Fruit fly (Drosophila melanogaster) whole organism, embryonic: ENCODE measurements around the gene rush.

ENCODE experiments used
- Antp ChIP-seq: fragments of 200-800 bp; sonication (Bioruptor generic); optimal IDR thresholded peaks from 3 replicates; lab custom pipeline; 2016; ENCODE audit warnings: missing biosample characterization, missing genetic modification characterization
- BtbVII ChIP-seq: fragments of 200-800 bp; sonication (Bioruptor generic); optimal IDR thresholded peaks from 3 replicates; lab custom pipeline; 2017; ENCODE audit warnings: missing biosample characterization, mild to moderate bottlenecking, missing genetic modification characterization
- CG10267 ChIP-seq: fragments of 200-800 bp; sonication (Bioruptor generic); optimal IDR thresholded peaks from 2 replicates; lab custom pipeline; 2018; ENCODE audit warnings: missing biosample characterization, mild to moderate bottlenecking, missing genetic modification characterization, moderate library complexity
- CG10543 ChIP-seq: fragments of 200-800 bp; sonication (Bioruptor generic); optimal IDR thresholded peaks from 3 replicates; lab custom pipeline; 2017; ENCODE audit warnings: missing biosample characterization, mild to moderate bottlenecking, missing genetic modification characterization, moderate library complexity
- CG11456 ChIP-seq: fragments of 200-800 bp; sonication (Bioruptor generic); IDR thresholded peaks from 3 replicates; pipeline ENCODE4 v1.3.6; 2022; ENCODE audit warnings: missing biosample characterization, missing genetic modification characterization
- CG11696 ChIP-seq: fragments of 200-800 bp; sonication (Bioruptor generic); IDR thresholded peaks from 2 replicates; pipeline ENCODE4 v1.3.6; 2022; ENCODE audit warnings: missing biosample characterization, missing genetic modification characterization
- CG12769 ChIP-seq: fragments of 200-800 bp; sonication (Bioruptor generic); optimal IDR thresholded peaks from 2 replicates; lab custom pipeline; 2019; ENCODE audit warnings: missing biosample characterization, mild to moderate bottlenecking, missing genetic modification characterization, moderate library complexity
- CG13624 ChIP-seq: fragments of 200-800 bp; sonication (Bioruptor generic); optimal IDR thresholded peaks from 2 replicates; lab custom pipeline; 2016; ENCODE audit warnings: missing biosample characterization, missing genetic modification characterization
- CG14441 ChIP-seq: fragments of 200-800 bp; sonication (Bioruptor generic); IDR thresholded peaks from 2 replicates; pipeline ENCODE4 v1.3.6; 2022; ENCODE audit warnings: missing biosample characterization, missing genetic modification characterization
- CG14710 ChIP-seq: fragments of 200-800 bp; sonication (Bioruptor generic); optimal IDR thresholded peaks from 3 replicates; lab custom pipeline; 2019; ENCODE audit warnings: missing biosample characterization, mild to moderate bottlenecking, missing genetic modification characterization, moderate library complexity
- CG17186 ChIP-seq: fragments of 200-800 bp; sonication (Bioruptor generic); optimal IDR thresholded peaks from 3 replicates; lab custom pipeline; 2017; ENCODE audit warnings: missing biosample characterization, missing genetic modification reagents, missing genetic modification characterization
- CG2116 ChIP-seq: fragments of 200-800 bp; sonication (Bioruptor generic); optimal IDR thresholded peaks from 3 replicates; lab custom pipeline; 2018; ENCODE audit warnings: missing biosample characterization, mild to moderate bottlenecking, missing genetic modification characterization
- CG3163 ChIP-seq: fragments of 200-800 bp; sonication (Bioruptor generic); optimal IDR thresholded peaks from 3 replicates; lab custom pipeline; 2016; ENCODE audit warnings: missing biosample characterization, missing genetic modification characterization
- CG32767 ChIP-seq: fragments of 200-800 bp; sonication (Bioruptor generic); IDR thresholded peaks from 2 replicates; pipeline ENCODE4 v1.3.6; 2022; ENCODE audit warnings: missing biosample characterization, missing genetic modification characterization
- CG3407 ChIP-seq: fragments of 200-800 bp; sonication (Bioruptor generic); optimal IDR thresholded peaks from 2 replicates; lab custom pipeline; 2018; ENCODE audit warnings: missing biosample characterization, mild to moderate bottlenecking, missing genetic modification characterization
- CG3847 ChIP-seq: fragments of 200-800 bp; sonication (Bioruptor generic); IDR thresholded peaks from 2 replicates; pipeline ENCODE4 v1.3.6; 2022; ENCODE audit warnings: missing biosample characterization, missing genetic modification characterization
- CG6765 ChIP-seq: fragments of 200-800 bp; sonication (Bioruptor generic); optimal IDR thresholded peaks from 3 replicates; lab custom pipeline; 2017; ENCODE audit warnings: missing biosample characterization, mild to moderate bottlenecking, missing genetic modification characterization
- CG9932 ChIP-seq: fragments of 200-800 bp; sonication (Bioruptor generic); IDR thresholded peaks from 2 replicates; pipeline ENCODE4 v1.3.6; 2022; ENCODE audit warnings: missing biosample characterization, missing genetic modification characterization
- CHES-1-like ChIP-seq: fragments of 200-800 bp; sonication (Bioruptor generic); optimal IDR thresholded peaks from 2 replicates; lab custom pipeline; 2016; ENCODE audit warnings: missing biosample characterization, missing genetic modification characterization
- CkIIα-i1 ChIP-seq: fragments of 200-800 bp; sonication (Bioruptor generic); IDR thresholded peaks from 2 replicates; pipeline ENCODE4 v1.3.6; 2022; ENCODE audit warnings: missing biosample characterization, missing genetic modification characterization
- Dll ChIP-seq: fragments of 200-800 bp; sonication (Bioruptor generic); IDR thresholded peaks from 4 replicates; pipeline ENCODE4 v1.3.6; 2022; ENCODE audit warnings: missing biosample characterization, missing genetic modification characterization; ENCODE audit not compliant: partially characterized antibody
- Dp ChIP-seq: fragments of 200-800 bp; sonication (Bioruptor generic); optimal IDR thresholded peaks from 2 replicates; lab custom pipeline; 2018; ENCODE audit warnings: missing biosample characterization, mild to moderate bottlenecking, missing genetic modification characterization, moderate library complexity
- Ets65A ChIP-seq: fragments of 200-800 bp; sonication (Bioruptor generic); peaks from one replicate; lab custom pipeline; 2016; ENCODE audit warnings: missing biosample characterization, missing genetic modification characterization
- Lim3 ChIP-seq: fragments of 200-800 bp; sonication (Bioruptor generic); IDR thresholded peaks from 2 replicates; pipeline ENCODE4 v1.3.6; 2022; ENCODE audit warnings: missing biosample characterization, missing genetic modification characterization
- Pdp1 ChIP-seq, 2 experiments: fragments of 200-800 bp; sonication (Bioruptor generic); optimal IDR thresholded peaks; 3 replicates each; lab custom pipeline; 2016; ENCODE audit warnings: missing biosample characterization in 2 of 2, missing genetic modification characterization in 2 of 2, mild to moderate bottlenecking in 1 of 2, moderate library complexity in 1 of 2
- Ssrp ChIP-seq: fragments of 200-800 bp; sonication (Bioruptor generic); optimal IDR thresholded peaks from 2 replicates; lab custom pipeline; 2018; ENCODE audit warnings: missing biosample characterization, mild to moderate bottlenecking, missing genetic modification characterization, moderate library complexity
- Xbp1 ChIP-seq: fragments of 200-800 bp; sonication (Bioruptor generic); optimal IDR thresholded peaks from 3 replicates; lab custom pipeline; 2016; ENCODE audit warnings: missing biosample characterization, mild to moderate bottlenecking, missing genetic modification characterization
- ato ChIP-seq: fragments of 200-800 bp; sonication (Bioruptor generic); IDR thresholded peaks from 2 replicates; pipeline ENCODE4 v1.3.6; 2022; ENCODE audit warnings: missing biosample characterization, missing genetic modification characterization; ENCODE audit not compliant: partially characterized antibody
- chinmo ChIP-seq: fragments of 200-800 bp; sonication (Bioruptor generic); IDR thresholded peaks from 4 replicates; pipeline ENCODE4 v1.3.6; 2022; ENCODE audit warnings: missing biosample characterization, missing genetic modification characterization; ENCODE audit not compliant: partially characterized antibody
- chn ChIP-seq: fragments of 200-800 bp; sonication (Bioruptor generic); optimal IDR thresholded peaks from 2 replicates; lab custom pipeline; 2016; ENCODE audit warnings: missing biosample characterization, missing genetic modification characterization
- ci ChIP-seq: fragments of 200-800 bp; sonication (Bioruptor generic); IDR thresholded peaks from 3 replicates; pipeline ENCODE4 v1.3.6; 2022; ENCODE audit warnings: missing biosample characterization, missing genetic modification characterization
- disco-r ChIP-seq: fragments of 200-800 bp; sonication (Bioruptor generic); optimal IDR thresholded peaks from 2 replicates; lab custom pipeline; 2016; ENCODE audit warnings: missing biosample characterization, missing genetic modification characterization
- en ChIP-seq: fragments of 200-800 bp; sonication (Bioruptor generic); optimal IDR thresholded peaks from 2 replicates; lab custom pipeline; 2016; ENCODE audit warnings: missing biosample characterization, missing genetic modification characterization
- eve ChIP-seq, 2 experiments: fragments of >200 bp; optimal IDR thresholded peaks; 2 replicates each; lab custom pipeline; 2017; ENCODE audit warnings: missing biosample characterization in 2 of 2, missing genetic modification characterization in 2 of 2
- fd96Cb ChIP-seq: fragments of 200-800 bp; sonication (Bioruptor generic); optimal IDR thresholded peaks from 2 replicates; lab custom pipeline; 2018; ENCODE audit warnings: missing biosample characterization, mild to moderate bottlenecking, missing genetic modification characterization, moderate library complexity
- gce ChIP-seq: fragments of 200-800 bp; sonication (Bioruptor generic); IDR thresholded peaks from 3 replicates; pipeline ENCODE4 v1.3.6; 2022; ENCODE audit warnings: missing biosample characterization, missing genetic modification characterization
- gfzf ChIP-seq: fragments of 200-800 bp; sonication (Bioruptor generic); optimal IDR thresholded peaks from 2 replicates; lab custom pipeline; 2016; ENCODE audit warnings: missing biosample characterization, mild to moderate bottlenecking, missing genetic modification characterization, moderate library complexity
- gro ChIP-seq: fragments of 200-800 bp; sonication (Bioruptor generic); optimal IDR thresholded peaks from 2 replicates; lab custom pipeline; 2016; ENCODE audit warnings: missing biosample characterization, missing genetic modification characterization
- hkb ChIP-seq, 2 experiments: fragments of 200-800 bp in 1 of 2; fragments of >200 bp in 1 of 2; sonication (Bioruptor generic) in 1 of 2; IDR thresholded peaks in 1 of 2; optimal IDR thresholded peaks in 1 of 2; 2 replicates each; pipeline versions ENCODE4 v1.3.6 to Lab custom; 2017 to 2022; ENCODE audit warnings: missing biosample characterization in 1 of 2, missing genetic modification characterization in 1 of 2
- inv ChIP-seq: fragments of 200-800 bp; sonication (Bioruptor generic); IDR thresholded peaks from 2 replicates; pipeline ENCODE4 v1.3.6; 2022; ENCODE audit warnings: missing biosample characterization, missing genetic modification characterization; ENCODE audit not compliant: partially characterized antibody
- jumu ChIP-seq: fragments of 200-800 bp; sonication (Bioruptor generic); optimal IDR thresholded peaks from 3 replicates; lab custom pipeline; 2016; ENCODE audit warnings: missing biosample characterization, missing genetic modification characterization
- klu ChIP-seq: fragments of 200-800 bp; sonication (Bioruptor generic); IDR thresholded peaks from 2 replicates; pipeline ENCODE4 v1.3.6; 2022; ENCODE audit warnings: missing biosample characterization, missing genetic modification characterization
- knrl ChIP-seq: fragments of 200-800 bp; sonication (Bioruptor generic); IDR thresholded peaks from 3 replicates; pipeline ENCODE4 v1.3.6; 2022; ENCODE audit warnings: missing biosample characterization, missing genetic modification characterization; ENCODE audit not compliant: partially characterized antibody
- nom ChIP-seq: fragments of 200-800 bp; sonication (Bioruptor generic); optimal IDR thresholded peaks from 2 replicates; lab custom pipeline; 2017; ENCODE audit warnings: missing biosample characterization, missing genetic modification characterization, mild to moderate bottlenecking, moderate library complexity, missing genetic modification reagents
- onecut ChIP-seq: fragments of 200-800 bp; sonication (Bioruptor generic); IDR thresholded peaks from 2 replicates; pipeline ENCODE4 v1.3.6; 2022; ENCODE audit warnings: missing biosample characterization, missing genetic modification characterization
- p53 ChIP-seq: fragments of 200-800 bp; sonication (Bioruptor generic); optimal IDR thresholded peaks from 2 replicates; lab custom pipeline; 2016; ENCODE audit warnings: missing biosample characterization, missing genetic modification characterization
- prd ChIP-seq, 3 experiments: fragments of >200 bp in 2 of 3; fragments of 200-800 bp in 1 of 3; sonication (Bioruptor generic) in 1 of 3; optimal IDR thresholded peaks in 2 of 3; IDR thresholded peaks in 1 of 3; 2 replicates in 2 of 3; 3 replicates in 1 of 3; pipeline versions ENCODE4 v1.3.6 to Lab custom; 2017 to 2022; ENCODE audit warnings: missing biosample characterization in 1 of 3, missing genetic modification characterization in 1 of 3
- ranshi ChIP-seq: fragments of 200-800 bp; sonication (Bioruptor generic); IDR thresholded peaks from 2 replicates; pipeline ENCODE4 v1.3.6; 2022; ENCODE audit warnings: missing biosample characterization, missing genetic modification characterization
- sens ChIP-seq: fragments of 200-800 bp; sonication (Bioruptor generic); peaks from one replicate; lab custom pipeline; 2016; ENCODE audit warnings: missing biosample characterization, missing genetic modification characterization
- toy ChIP-seq: fragments of 200-800 bp; sonication (Bioruptor generic); IDR thresholded peaks from 2 replicates; pipeline ENCODE4 v1.3.6; 2022; ENCODE audit warnings: missing biosample characterization, missing genetic modification characterization

The rush gene

DNA sequence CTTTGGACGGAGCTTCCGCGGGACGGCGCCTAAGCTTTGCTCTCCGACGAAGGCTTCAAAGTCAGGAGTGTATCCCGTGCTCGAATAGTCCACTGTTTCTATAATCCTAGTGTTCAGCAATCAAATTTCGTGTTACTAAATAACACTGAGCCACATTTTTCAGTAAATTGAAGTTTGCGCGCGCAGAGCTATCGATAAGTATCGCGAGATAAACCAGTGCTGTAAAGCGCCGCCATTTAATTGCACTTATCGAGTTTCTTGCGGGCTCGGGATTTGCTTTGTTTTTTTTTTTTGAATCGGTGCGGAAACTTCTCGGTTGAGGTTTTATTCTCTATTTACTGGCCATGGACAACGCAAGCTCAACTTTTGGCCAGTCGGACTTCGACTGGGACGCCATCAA is 1.5 kb upstream of the rush start, which contains the start of the genes Rab27 and mei-38 (continued):
- TF ChIP-seq gce (GFP tag; lab: Robert Waterston, UW) (no peak), disco-r (GFP tag; lab: Kevin White, UChicago) (no peak), CG13624 (GFP tag; lab: Kevin White, UChicago) (peak; percentile 39), prd (optimal IDR thresholded peaks at IDR 0.05; lab: Kevin White, UChicago) (no peak), prd (GFP tag; IDR thresholded peaks at IDR 0.05; lab: Robert Waterston, UW) (0 out of 3 replicates have a peak, but pooled peaks have one; percentile 16), hkb (optimal IDR thresholded peaks at IDR 0.05; lab: Kevin White, UChicago) (no peak), hkb (GFP tag; IDR thresholded peaks at IDR 0.05; lab: Robert Waterston, UW) (no peak), Pdp1 (GFP tag; optimal IDR thresholded peaks at IDR 0.05; lab: Kevin White, UChicago) (peak in 1 of 2 experiments; percentile 28), Lim3 (GFP tag; lab: Robert Waterston, UW) (no peak), ato (peak; percentile 33; the same call in 1 of the 2 replicates), CG2116 (GFP tag; lab: Kevin White, UChicago) (peak; percentile 69), Ssrp (no peak), CG14441 (GFP tag; lab: Robert Waterston, UW) (no peak), CHES-1-like (GFP tag; lab: Kevin White, UChicago) (peak; percentile 32), en (GFP tag; lab: Kevin White, UChicago) (no peak), ranshi (no peak), Xbp1 (peak; percentile 20), CG10267 (peak; percentile 97), toy (no peak), CG3407 (no peak), CG11696 (no peak), nom (GFP tag; lab: Kevin White, UChicago) (no peak), CG17186 (GFP tag; lab: Kevin White, UChicago) (peak; percentile 75), CG10543 (GFP tag; lab: Kevin White, UChicago) (no peak), CG11456 (GFP tag; lab: Robert Waterston, UW) (peak; percentile 36; the same call in 1 of the 3 replicates), CG3163 (GFP tag; lab: Kevin White, UChicago) (peak; percentile 13), klu (GFP tag; lab: Robert Waterston, UW) (no peak), eve (GFP tag; optimal IDR thresholded peaks at IDR 0.05; lab: Kevin White, UChicago) (no peak), sens (GFP tag; lab: Kevin White, UChicago) (peak; percentile 65), Dll (GFP tag; lab: Robert Waterston, UW) (peak; percentile 71; the same call in 3 of the 4 replicates), CG3847 (GFP tag; lab: Robert Waterston, UW) (peak; percentile 52), Ets65A (GFP tag; lab: Kevin White, UChicago) (peak; percentile 70), CkIIα-i1 (GFP tag; lab: Robert Waterston, UW) (no peak), fd96Cb (tag; lab: Kevin White, UChicago) (no peak), ci (GFP tag; lab: Robert Waterston, UW) (no peak), gfzf (GFP tag; lab: Kevin White, UChicago) (peak; percentile 57), inv (GFP tag; lab: Robert Waterston, UW) (peak; percentile 60; the same call in 1 of the 2 replicates), jumu (GFP tag; lab: Kevin White, UChicago) (peak; percentile 44), chinmo (GFP tag; lab: Robert Waterston, UW) (0 out of 4 replicates have a peak, but pooled peaks have one; percentile 61), BtbVII (no peak), CG12769 (tag; lab: Kevin White, UChicago) (no peak), onecut (GFP tag; lab: Robert Waterston, UW) (no peak), gro (GFP tag; lab: Kevin White, UChicago) (no peak), CG6765 (GFP tag; lab: Kevin White, UChicago) (no peak), CG32767 (GFP tag; lab: Robert Waterston, UW) (0 out of 2 replicates have a peak, but pooled peaks have one; percentile 27), Antp (GFP tag; lab: Kevin White, UChicago) (peak; percentile 32), CG9932 (GFP tag; lab: Robert Waterston, UW) (peak; percentile 72), Dp (GFP tag; lab: Kevin White, UChicago) (peak; percentile 93), chn (no peak), knrl (GFP tag; lab: Robert Waterston, UW) (peak; percentile 60; the same call in 2 of the 3 replicates), p53 (no peak), CG14710 (tag; lab: Kevin White, UChicago) (peak; percentile 38)
